Worm (Caenorhabditis elegans): ENCODE data around the gene C09E7.8.
"Not testable (repeated sequence)": the region's sequence is repeated elsewhere in the genome, so short reads cannot be mapped to it uniquely, and the experiment has no call there.

C09E7.8 gene

ce11 chrIII:6525557-6525956, 32.8 kb downstream of the C09E7.8 start, which contains the start of gene oig-1:
Gene oig-1, minus strand, starts transcription at chrIII:6525657.
- TF ChIP-seq lir-3 (tag; optimal IDR thresholded peaks at IDR 0.05; ENCODE audit: poor library complexity) (no peak), ets-5 (GFP tag; IDR thresholded peaks at IDR 0.05) (no peak), nhr-19 (GFP tag; conservative IDR thresholded peaks at IDR 0.05) (no peak), ztf-4 (tag; optimal IDR thresholded peaks at IDR 0.05) (no peak), tlp-1 (tag; optimal IDR thresholded peaks at IDR 0.05) (no peak), jun-1 (tag; optimal IDR thresholded peaks at IDR 0.05) (no peak), lsy-2 (tag; optimal IDR thresholded peaks at IDR 0.05) (no peak), nhr-237 (tag; optimal IDR thresholded peaks at IDR 0.05) (no peak), ama-1 (optimal IDR thresholded peaks at IDR 0.05) (no peak), aha-1 (tag; optimal IDR thresholded peaks at IDR 0.05) (no peak), zag-1 (tag; optimal IDR thresholded peaks at IDR 0.05) (no peak), mab-9 (GFP tag; IDR thresholded peaks at IDR 0.05) (no peak), hlh-17 (GFP tag; optimal IDR thresholded peaks at IDR 0.05; ENCODE audit: borderline replicate concordance) (no peak), blmp-1 (tag; optimal IDR thresholded peaks at IDR 0.05) (no peak), nhr-76 (tag; optimal IDR thresholded peaks at IDR 0.05) (no peak), mep-1 (tag; optimal IDR thresholded peaks at IDR 0.05) (no peak), dpl-1 (GFP tag; optimal IDR thresholded peaks at IDR 0.05) (no peak), grh-1 (GFP tag; IDR thresholded peaks at IDR 0.05) (no peak), lin-39 (tag; optimal IDR thresholded peaks at IDR 0.05) (no peak)

- TF ChIP-seq dpl-1 (GFP tag; optimal IDR thresholded peaks at IDR 0.05) (no peak), lin-13 (GFP tag; optimal IDR thresholded peaks at IDR 0.05) (no peak), snu-23 (GFP tag; optimal IDR thresholded peaks at IDR 0.05) (no peak), unc-86 (tag; optimal IDR thresholded peaks at IDR 0.05) (no peak), fkh-8 (tag; optimal IDR thresholded peaks at IDR 0.05) (no peak), efl-3 (GFP tag; optimal IDR thresholded peaks at IDR 0.05) (no peak), hlh-4 (tag; optimal IDR thresholded peaks at IDR 0.05) (no peak), nhr-20 (tag; optimal IDR thresholded peaks at IDR 0.05) (no peak), nhr-47 (tag; optimal IDR thresholded peaks at IDR 0.05) (no peak), mep-1 (tag; optimal IDR thresholded peaks at IDR 0.05) (no peak), egl-13 (tag; optimal IDR thresholded peaks at IDR 0.05) (no peak), ces-1 (GFP tag; optimal IDR thresholded peaks at IDR 0.05) (no peak), vab-15 (tag; optimal IDR thresholded peaks at IDR 0.05) (no peak), ceh-63 (GFP tag; optimal IDR thresholded peaks at IDR 0.05) (no peak), grh-1 (GFP tag; IDR thresholded peaks at IDR 0.05) (no peak), swsn-7 (tag; optimal IDR thresholded peaks at IDR 0.05) (no peak), sup-37 (GFP tag; optimal IDR thresholded peaks at IDR 0.05) (no peak)
Measured at ce11 chrIII:6519949-6520348, 38.4 kb downstream of the C09E7.8 start, which contains the start of gene C09E7.10. Gene C09E7.10, minus strand, starts transcription at chrIII:6520049.

- TF ChIP-seq tbx-2 (tag; optimal IDR thresholded peaks at IDR 0.05) (no peak), nhr-19 (GFP tag; conservative IDR thresholded peaks at IDR 0.05) (no peak), lin-14 (GFP tag; optimal IDR thresholded peaks at IDR 0.05) (no peak), ama-1 (optimal IDR thresholded peaks at IDR 0.05) (no peak)
Measured at ce11 chrIII:6514673-6515072, 43.7 kb downstream of the C09E7.8 start, which contains the start of gene acr-5. Gene acr-5, minus strand, starts transcription at chrIII:6514773.

DNA sequence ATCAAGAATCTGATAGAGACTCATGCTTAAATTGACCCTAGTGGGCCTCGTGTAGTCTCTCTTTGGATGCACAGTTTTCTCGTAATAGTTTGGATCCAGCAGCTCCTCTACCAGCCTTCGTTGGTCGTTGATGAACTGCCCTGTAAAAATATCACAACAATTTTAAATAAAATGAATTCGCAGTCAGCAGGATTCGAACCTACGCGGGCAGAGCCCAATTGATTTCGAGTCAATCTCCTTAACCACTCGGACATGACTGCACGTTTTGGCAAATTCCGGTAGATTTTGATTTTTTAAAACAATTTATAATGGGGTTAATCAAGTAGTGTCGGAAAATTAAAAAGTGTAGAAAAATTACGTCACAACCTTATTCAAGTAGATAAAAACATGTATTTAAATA, 44.6 kb downstream of the C09E7.8 start:
- TF ChIP-seq efl-1 (optimal IDR thresholded peaks at IDR 0.05): not testable (repeated sequence)
- peak in 1 of 2 experiments; percentile 20 for TF ChIP-seq efl-1 (GFP tag; optimal IDR thresholded peaks at IDR 0.05 in 1 of 2)

DNA sequence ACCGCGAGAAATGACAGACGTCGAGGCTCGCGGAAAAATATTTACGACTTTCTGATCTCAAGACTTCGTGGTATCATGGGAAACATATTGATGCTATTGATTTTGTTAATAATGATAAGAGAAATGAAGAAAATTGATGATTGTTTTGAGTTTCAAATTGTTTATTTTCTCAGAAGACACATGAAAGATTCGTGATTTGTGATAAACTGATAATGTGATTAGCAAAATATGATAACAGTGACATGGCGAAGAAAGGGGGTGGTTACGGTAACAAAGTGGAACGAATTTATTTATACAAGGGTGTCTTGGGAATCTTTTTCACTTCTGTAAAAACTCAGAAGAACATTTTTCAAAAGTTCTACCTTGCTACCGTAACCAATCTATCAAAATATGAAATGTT, 49.1 kb downstream of the C09E7.8 start:
- TF ChIP-seq nhr-71 (tag; optimal IDR thresholded peaks at IDR 0.05): peak; percentile 54
- no peak for TF ChIP-seq nhr-12 (tag; optimal IDR thresholded peaks at IDR 0.05)
- TF ChIP-seq lir-3 (tag; optimal IDR thresholded peaks at IDR 0.05; ENCODE audit: poor library complexity): no peak
- no peak for TF ChIP-seq lin-15B (tag; optimal IDR thresholded peaks at IDR 0.05)
- TF ChIP-seq lin-39 (tag; optimal IDR thresholded peaks at IDR 0.05): no peak
- no peak for TF ChIP-seq efl-1 (optimal IDR thresholded peaks at IDR 0.05)
- peak in 1 of 2 experiments; percentile 5 for TF ChIP-seq efl-1 (GFP tag; optimal IDR thresholded peaks at IDR 0.05 in 1 of 2)
- no peak for TF ChIP-seq unc-62 (GFP tag; optimal IDR thresholded peaks at IDR 0.05)
- TF ChIP-seq lin-13 (GFP tag; optimal IDR thresholded peaks at IDR 0.05): no peak
- TF ChIP-seq nhr-77 (tag; optimal IDR thresholded peaks at IDR 0.05): no peak
- TF ChIP-seq vab-15 (tag; optimal IDR thresholded peaks at IDR 0.05): no peak
- TF ChIP-seq irx-1 (tag; optimal IDR thresholded peaks at IDR 0.05): no peak
- TF ChIP-seq hlh-4 (tag; optimal IDR thresholded peaks at IDR 0.05): no peak
- no peak for TF ChIP-seq aly-2 (tag; optimal IDR thresholded peaks at IDR 0.05)
- TF ChIP-seq sptf-1 (tag; optimal IDR thresholded peaks at IDR 0.05): no peak
- TF ChIP-seq efl-3 (GFP tag; optimal IDR thresholded peaks at IDR 0.05): no peak
- no peak for TF ChIP-seq mep-1 (tag; optimal IDR thresholded peaks at IDR 0.05)
- TF ChIP-seq zip-4 (GFP tag; optimal IDR thresholded peaks at IDR 0.05): no peak
- no peak for TF ChIP-seq unc-130 (tag; optimal IDR thresholded peaks at IDR 0.05)

All from whole organism, L1 larva.